Worm (Caenorhabditis elegans): ENCODE results near the gene srw-94.

ce11 chrIV:4861449-4861848 lies 47.2 kb downstream of the srw-94 start, which contains the start of the genes Y17G9A.4 and str-173:
- TF ChIP-seq ces-1 (GFP tag; optimal IDR thresholded peaks at IDR 0.05) = no peak
- no peak for TF ChIP-seq zip-8 (tag; optimal IDR thresholded peaks at IDR 0.05)
- no peak for TF ChIP-seq elt-3 (tag; optimal IDR thresholded peaks at IDR 0.05)
- no peak for TF ChIP-seq mab-5 (tag; optimal IDR thresholded peaks at IDR 0.05)
- no peak for TF ChIP-seq lin-13 (tag; optimal IDR thresholded peaks at IDR 0.05)

All from whole organism, mixed stage, embryonic.